Worm (Caenorhabditis elegans) whole organism, mixed stage, embryonic: ENCODE results near the gene B0303.16.
A peak's percentile ranks its signal among the peaks of the same experiment; 100 is the strongest.

Experiments
- M03D4.4 ChIP-seq: sonication (generic microtip); optimal IDR thresholded peaks from 2 replicates; lab custom pipeline; 2017; ENCODE audit warnings: mild to moderate bottlenecking, missing genetic modification characterization, missing compliant biosample characterization
- bed-3 ChIP-seq: fragments of 200-800 bp; sonication (Bioruptor generic); optimal IDR thresholded peaks from 3 replicates; lab custom pipeline; 2018; ENCODE audit warnings: mild to moderate bottlenecking, missing genetic modification characterization, moderate library complexity, missing compliant biosample characterization
- blmp-1 ChIP-seq: fragments of 150-350 bp; optimal IDR thresholded peaks from 2 replicates; lab custom pipeline; 2014; ENCODE audit warnings: missing biosample characterization, missing genetic modification characterization
- ceh-39 ChIP-seq: fragments of 150-350 bp; optimal IDR thresholded peaks from 2 replicates; lab custom pipeline; 2014; ENCODE audit warnings: missing biosample characterization, missing genetic modification characterization
- ceh-43 ChIP-seq: fragments of 200-800 bp; sonication (Bioruptor generic); optimal IDR thresholded peaks from 2 replicates; lab custom pipeline; 2018; ENCODE audit warnings: mild to moderate bottlenecking, missing genetic modification characterization, moderate library complexity, missing compliant biosample characterization
- ces-1 ChIP-seq: fragments of 150-350 bp; optimal IDR thresholded peaks from 2 replicates; lab custom pipeline; 2014; ENCODE audit warnings: missing biosample characterization, missing genetic modification reagents, missing genetic modification characterization
- drap-1 ChIP-seq: fragments of 200-800 bp; sonication (Bioruptor generic); optimal IDR thresholded peaks from 3 replicates; lab custom pipeline; 2018; ENCODE audit warnings: mild to moderate bottlenecking, missing genetic modification characterization, missing compliant biosample characterization
- elt-1 ChIP-seq: sonication (generic microtip); optimal IDR thresholded peaks from 2 replicates; lab custom pipeline; 2017; ENCODE audit warnings: missing genetic modification characterization, mild to moderate bottlenecking, missing compliant biosample characterization, antibody characterized with exemption, moderate library complexity, borderline replicate concordance; ENCODE audit not compliant: insufficient read depth
- elt-3 ChIP-seq: fragments of 150-350 bp; optimal IDR thresholded peaks from 2 replicates; lab custom pipeline; 2014; ENCODE audit warnings: missing biosample characterization, missing genetic modification characterization
- flh-1 ChIP-seq: fragments of 200-800 bp; sonication (Bioruptor generic); optimal IDR thresholded peaks from 2 replicates; lab custom pipeline; 2018; ENCODE audit warnings: mild to moderate bottlenecking, missing genetic modification characterization, moderate library complexity, missing compliant biosample characterization
- hlh-1 ChIP-seq: fragments of 150-350 bp; optimal IDR thresholded peaks from 2 replicates; lab custom pipeline; 2014; ENCODE audit warnings: missing biosample characterization, missing genetic modification reagents, missing genetic modification characterization
- lin-13 ChIP-seq: fragments of 150-350 bp; optimal IDR thresholded peaks from 2 replicates; lab custom pipeline; 2014; ENCODE audit warnings: missing biosample characterization, missing genetic modification characterization
- lsy-2 ChIP-seq: fragments of 150-350 bp; optimal IDR thresholded peaks from 2 replicates; lab custom pipeline; 2014; ENCODE audit warnings: missing biosample characterization, missing genetic modification characterization
- mab-5 ChIP-seq: fragments of 150-350 bp; optimal IDR thresholded peaks from 2 replicates; lab custom pipeline; 2014; ENCODE audit warnings: missing biosample characterization, missing genetic modification characterization
- mep-1 ChIP-seq: fragments of 150-350 bp; optimal IDR thresholded peaks from 2 replicates; lab custom pipeline; 2017; ENCODE audit warnings: missing biosample characterization, missing genetic modification reagents, missing genetic modification characterization, inconsistent platforms
- nhr-2 ChIP-seq: fragments of 150-350 bp; optimal IDR thresholded peaks from 2 replicates; lab custom pipeline; 2014; ENCODE audit warnings: missing biosample characterization, missing genetic modification characterization
- nhr-237 ChIP-seq: fragments of 150-350 bp; optimal IDR thresholded peaks from 2 replicates; lab custom pipeline; 2014; ENCODE audit warnings: missing biosample characterization, missing genetic modification characterization
- nhr-28 ChIP-seq: fragments of 150-350 bp; optimal IDR thresholded peaks from 2 replicates; lab custom pipeline; 2014; ENCODE audit warnings: missing biosample characterization, missing genetic modification characterization
- nhr-76 ChIP-seq: sonication (generic microtip); optimal IDR thresholded peaks from 2 replicates; lab custom pipeline; 2017; ENCODE audit warnings: missing biosample characterization, missing genetic modification characterization
- pha-4 ChIP-seq: fragments of 150-350 bp; optimal IDR thresholded peaks from 2 replicates; lab custom pipeline; 2018; ENCODE audit warnings: missing biosample characterization, missing genetic modification reagents, missing genetic modification characterization
- sem-2 ChIP-seq: fragments of 200-800 bp; sonication (Bioruptor generic); optimal IDR thresholded peaks from 2 replicates; lab custom pipeline; 2018; ENCODE audit warnings: mild to moderate bottlenecking, missing genetic modification characterization, missing compliant biosample characterization
- snpc-4 ChIP-seq: fragments of 150-350 bp; optimal IDR thresholded peaks from 2 replicates; lab custom pipeline; 2014; ENCODE audit warnings: missing biosample characterization, missing genetic modification characterization
- sptf-1 ChIP-seq: sonication (generic microtip); optimal IDR thresholded peaks from 2 replicates; lab custom pipeline; 2017; ENCODE audit warnings: mild to moderate bottlenecking, missing genetic modification characterization, moderate library complexity, missing compliant biosample characterization
- unc-120 ChIP-seq: sonication (generic microtip); optimal IDR thresholded peaks from 2 replicates; lab custom pipeline; 2017; ENCODE audit warnings: missing genetic modification characterization, missing compliant biosample characterization; ENCODE audit not compliant: poor library complexity, severe bottlenecking
- unc-39 ChIP-seq: fragments of 150-350 bp; optimal IDR thresholded peaks from 2 replicates; lab custom pipeline; 2014; ENCODE audit warnings: missing biosample characterization, missing genetic modification characterization
- unc-62 ChIP-seq: fragments of 150-350 bp; optimal IDR thresholded peaks from 2 replicates; lab custom pipeline; 2014; ENCODE audit warnings: missing biosample characterization, missing genetic modification reagents, missing genetic modification characterization
- zip-8 ChIP-seq: fragments of 150-350 bp; optimal IDR thresholded peaks from 2 replicates; lab custom pipeline; 2014; ENCODE audit warnings: missing biosample characterization, missing genetic modification characterization
- ztf-11 ChIP-seq: fragments of 150-350 bp; optimal IDR thresholded peaks from 2 replicates; lab custom pipeline; 2014; ENCODE audit warnings: missing biosample characterization, missing genetic modification characterization

The B0303.16 gene

DNA sequence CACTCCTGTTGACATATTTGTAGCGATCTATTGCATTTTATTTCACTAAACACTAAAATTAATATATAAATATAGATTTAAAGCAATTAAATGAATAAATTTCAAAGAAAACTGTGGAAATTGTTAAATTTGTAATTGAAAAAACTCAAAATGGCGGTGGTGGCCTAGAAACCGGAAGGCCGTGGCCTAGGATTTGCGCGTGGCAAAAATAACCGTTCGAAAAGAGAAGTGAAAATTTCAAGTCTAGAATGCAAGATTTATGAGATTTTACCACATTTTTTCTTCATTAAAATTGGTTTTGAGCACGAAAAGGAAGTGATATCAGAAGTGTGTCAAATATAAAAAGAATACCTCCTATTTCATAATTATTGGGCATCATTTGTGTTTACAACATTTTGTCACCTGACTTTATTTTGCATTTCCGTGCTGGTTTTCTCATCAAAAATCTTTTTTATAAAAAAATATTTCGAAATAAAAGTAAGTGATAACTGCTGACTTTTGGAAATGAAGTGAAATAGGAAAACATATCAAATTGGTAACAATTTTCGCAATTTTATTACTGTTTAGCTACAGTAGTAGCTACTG lies 21.1 kb upstream of the B0303.16 start, which contains the start of gene fli-1:
fli-1 (minus strand) TSS at position 58 of the 585 bp plus-strand sequence.
- TF ChIP-seq nhr-28 (tag; lab: Kevin White, UChicago) (no peak), unc-39 (tag; lab: Kevin White, UChicago) (no peak), sptf-1 (tag; lab: Kevin White, UChicago) (peak; percentile 51)

- no peak for TF ChIP-seq lin-13 (tag; lab: Kevin White, UChicago)
- TF ChIP-seq mab-5 (tag; lab: Kevin White, UChicago): no peak
- peak; percentile 61 for TF ChIP-seq hlh-1 (tag; lab: Kevin White, UChicago)
- peak; percentile 52 for TF ChIP-seq unc-120 (tag; lab: Kevin White, UChicago)
- peak; percentile 42 for TF ChIP-seq unc-62 (GFP tag; lab: Kevin White, UChicago)
Measured at ce11 chrIII:8684421-8684820, 20.4 kb upstream of the B0303.16 start, which contains the start of gene anmt-1. Gene anmt-1, plus strand, starts transcription at chrIII:8684808.

DNA sequence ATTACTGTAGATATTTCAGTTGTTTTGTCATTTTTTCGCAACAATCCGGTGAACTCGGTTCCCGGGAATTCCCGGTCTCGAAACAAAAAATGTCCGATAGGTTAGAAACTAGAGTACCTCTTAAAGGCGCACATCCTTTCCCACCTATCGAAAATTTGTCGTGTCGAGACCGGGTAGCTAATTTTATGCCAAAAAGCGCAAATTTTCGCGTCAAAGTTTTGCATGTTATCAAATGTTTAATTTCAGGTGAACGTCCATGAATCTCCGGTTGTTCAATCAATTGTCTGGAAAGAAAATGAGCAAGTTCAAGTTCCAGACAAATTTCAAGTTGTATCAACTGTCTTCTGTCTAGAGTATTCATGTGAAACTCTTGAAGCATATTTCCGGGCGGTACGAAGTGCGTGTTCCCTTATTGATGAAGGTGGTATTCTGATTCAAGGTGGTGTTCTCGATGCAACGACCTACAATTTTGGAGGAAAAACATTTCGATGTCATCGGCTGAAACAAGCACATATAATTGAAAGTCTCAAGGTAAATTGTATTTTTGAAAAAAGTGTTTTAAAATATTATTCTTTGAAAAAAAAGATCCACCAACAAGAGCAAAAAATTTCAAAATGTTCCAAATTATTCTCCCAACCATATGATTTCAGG lies 19.1 kb upstream of the B0303.16 start:
- TF ChIP-seq ztf-11 (no peak), snpc-4 (no peak), unc-120 (tag; lab: Kevin White, UChicago) (no peak), flh-1 (GFP tag; lab: Kevin White, UChicago) (no peak)

DNA sequence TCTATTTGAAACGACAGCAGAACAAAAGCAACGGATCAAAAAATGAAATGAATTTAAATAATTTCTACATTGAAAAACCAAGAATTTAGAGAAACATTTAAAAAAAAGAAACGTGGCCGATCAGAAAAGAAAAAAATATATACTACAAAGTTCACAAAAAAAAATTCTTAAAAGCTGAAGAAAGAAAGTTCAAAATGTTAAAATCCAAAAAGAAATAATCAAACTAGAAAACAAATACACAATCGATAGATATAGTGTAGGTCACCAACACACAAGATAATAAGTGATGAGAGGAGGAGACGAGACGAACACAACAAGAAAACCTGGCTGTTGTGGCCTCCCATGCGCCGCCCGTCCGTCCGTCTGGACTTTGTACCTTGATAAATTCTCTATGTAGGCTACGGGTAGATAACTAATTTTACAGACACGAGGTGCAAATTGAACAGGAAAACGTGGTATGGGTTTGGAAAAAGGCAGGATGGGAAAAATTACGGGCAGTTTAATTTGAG lies 16.4 kb upstream of the B0303.16 start, which contains the start of gene hadb-1:
hadb-1 (minus strand) TSS at position 51 of the 509 bp plus-strand sequence.
- no peak for TF ChIP-seq M03D4.4 (tag; lab: Kevin White, UChicago)
- no peak for TF ChIP-seq pha-4
- no peak for TF ChIP-seq bed-3
- TF ChIP-seq sem-2 (GFP tag; lab: Kevin White, UChicago): no peak
- no peak for TF ChIP-seq mab-5 (tag; lab: Kevin White, UChicago)
- TF ChIP-seq ceh-43 (GFP tag; lab: Kevin White, UChicago): no peak
- no peak for TF ChIP-seq nhr-237 (tag; lab: Kevin White, UChicago)
- no peak for TF ChIP-seq lsy-2 (tag; lab: Kevin White, UChicago)
- no peak for TF ChIP-seq ztf-11
- TF ChIP-seq flh-1 (GFP tag; lab: Kevin White, UChicago): no peak

ce11 chrIII:8689143-8689542 lies 15.7 kb upstream of the B0303.16 start:
- TF ChIP-seq nhr-28 (tag; lab: Kevin White, UChicago): no peak
- TF ChIP-seq nhr-2 (tag; lab: Kevin White, UChicago): no peak
- no peak for TF ChIP-seq drap-1
- no peak for TF ChIP-seq zip-8 (tag; lab: Kevin White, UChicago)
- no peak for TF ChIP-seq snpc-4
- TF ChIP-seq nhr-237 (tag; lab: Kevin White, UChicago): no peak

DNA sequence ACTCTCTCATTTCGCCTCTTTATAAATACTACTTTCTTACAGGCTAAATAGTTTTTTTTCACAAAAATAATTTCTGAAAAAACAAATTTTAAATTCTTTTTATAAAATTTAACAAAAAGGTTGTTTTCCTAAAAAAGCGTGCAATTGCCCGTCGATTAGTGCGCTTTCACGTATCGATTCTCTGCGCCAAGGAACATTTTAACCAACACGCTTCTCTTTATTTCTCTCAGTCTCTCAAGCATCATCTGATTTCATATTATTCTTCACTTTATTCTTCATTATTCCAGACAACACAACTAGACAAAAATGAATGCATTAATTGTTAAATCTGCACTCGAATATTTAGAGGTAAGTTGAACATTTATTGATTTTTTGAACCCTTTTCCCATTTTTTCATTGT lies 15.2 kb upstream of the B0303.16 start, which contains the start of gene B0303.4:
B0303.4 (plus strand) TSS at position 196 of the 400 bp plus-strand sequence.
- TF ChIP-seq lsy-2 (tag; lab: Kevin White, UChicago) (peak; percentile 54), elt-1 (tag; lab: Kevin White, UChicago) (no peak), ceh-39 (tag; lab: Kevin White, UChicago) (no peak), ztf-11 (no peak), nhr-237 (tag; lab: Kevin White, UChicago) (no peak), ces-1 (peak; percentile 72), mep-1 (tag; lab: Kevin White, UChicago) (peak; percentile 59), unc-62 (GFP tag; lab: Kevin White, UChicago) (no peak), snpc-4 (no peak), nhr-76 (tag; lab: Kevin White, UChicago) (no peak), elt-3 (tag; lab: Kevin White, UChicago) (no peak), blmp-1 (tag; lab: Kevin White, UChicago) (no peak)
